Fruit fly (Drosophila melanogaster): ENCODE measurements around the gene CG42680.

Gene CG42680

dm6 chr2L:14623854-14624253 is 35.8 kb upstream of the CG42680 start (continued):
- TF ChIP-seq CG4707 (GFP tag; optimal IDR thresholded peaks at IDR 0.05) (no peak), eyg (GFP tag; optimal IDR thresholded peaks at IDR 0.05) (no peak), Ets65A (GFP tag) (peak; percentile 32), CG8281 (tag; optimal IDR thresholded peaks at IDR 0.05) (no peak), CG16863 (GFP tag; optimal IDR thresholded peaks at IDR 0.05) (no peak), tio (GFP tag; optimal IDR thresholded peaks at IDR 0.05) (no peak)

dm6 chr2L:14622182-14622581 is 34.1 kb upstream of the CG42680 start:
- TF ChIP-seq CG15073 (GFP tag; optimal IDR thresholded peaks at IDR 0.05): no peak
- no peak for TF ChIP-seq D (optimal IDR thresholded peaks at IDR 0.05)
- TF ChIP-seq D (GFP tag; optimal IDR thresholded peaks at IDR 0.05): peak; percentile 49
- TF ChIP-seq Atf3 (GFP tag; optimal IDR thresholded peaks at IDR 0.05): peak; percentile 50
- TF ChIP-seq CG4820 (GFP tag; optimal IDR thresholded peaks at IDR 0.05): peak; percentile 63
- no peak for TF ChIP-seq Lim3 (GFP tag; IDR thresholded peaks at IDR 0.05)
- TF ChIP-seq lmd (GFP tag; IDR thresholded peaks at IDR 0.05): peak; percentile 47
- TF ChIP-seq CG11398 (GFP tag; optimal IDR thresholded peaks at IDR 0.05): peak; percentile 22
- TF ChIP-seq CG16779 (GFP tag; IDR thresholded peaks at IDR 0.05): no peak
- TF ChIP-seq CG17361 (GFP tag; IDR thresholded peaks at IDR 0.05): peak; percentile 39; the same call in 1 of the 3 replicates
- TF ChIP-seq Poxn (GFP tag; IDR thresholded peaks at IDR 0.05): no peak
- no peak for TF ChIP-seq CG7963 (GFP tag; IDR thresholded peaks at IDR 0.05; ENCODE audit: partially characterized antibody)
- no peak for TF ChIP-seq Awh (GFP tag; IDR thresholded peaks at IDR 0.05)
- 0 out of 2 replicates have a peak, but pooled peaks have one; percentile 51 for TF ChIP-seq CG1024 (GFP tag; IDR thresholded peaks at IDR 0.05)
- TF ChIP-seq Atf-2 (GFP tag; optimal IDR thresholded peaks at IDR 0.05): peak; percentile 29
- no peak for TF ChIP-seq Dp (GFP tag; optimal IDR thresholded peaks at IDR 0.05)
- TF ChIP-seq Blimp-1 (GFP tag; optimal IDR thresholded peaks at IDR 0.05): peak; percentile 50
- TF ChIP-seq CG12219 (GFP tag; optimal IDR thresholded peaks at IDR 0.05): peak; percentile 42
- TF ChIP-seq CG12391 (tag; optimal IDR thresholded peaks at IDR 0.05): peak; percentile 55
- peak; percentile 17; the same call in 1 of the 3 replicates for TF ChIP-seq Aef1 (GFP tag; IDR thresholded peaks at IDR 0.05)
- TF ChIP-seq ftz-f1 (GFP tag; optimal IDR thresholded peaks at IDR 0.05): no peak
- TF ChIP-seq CG3065 (GFP tag; optimal IDR thresholded peaks at IDR 0.05): no peak
- 0 out of 2 replicates have a peak, but pooled peaks have one; percentile 24 for TF ChIP-seq crol (GFP tag; IDR thresholded peaks at IDR 0.05)
- no peak for TF ChIP-seq CG13123 (GFP tag; optimal IDR thresholded peaks at IDR 0.05)
- peak; percentile 27 for TF ChIP-seq lab (GFP tag; optimal IDR thresholded peaks at IDR 0.05)
- TF ChIP-seq CG32767 (GFP tag; IDR thresholded peaks at IDR 0.05): 0 out of 2 replicates have a peak, but pooled peaks have one; percentile 13
- TF ChIP-seq CG33213 (GFP tag; optimal IDR thresholded peaks at IDR 0.05): peak; percentile 34
- peak; percentile 36 for TF ChIP-seq Ssrp (tag; optimal IDR thresholded peaks at IDR 0.05)
- no peak for TF ChIP-seq btn (GFP tag; optimal IDR thresholded peaks at IDR 0.05)
- 0 out of 2 replicates have a peak, but pooled peaks have one; percentile 29 for TF ChIP-seq ranshi (GFP tag; IDR thresholded peaks at IDR 0.05)
- TF ChIP-seq gsb (GFP tag; IDR thresholded peaks at IDR 0.05): no peak
- no peak for TF ChIP-seq Ada2b (GFP tag; IDR thresholded peaks at IDR 0.05)
- peak; percentile 33 for TF ChIP-seq ind (GFP tag; optimal IDR thresholded peaks at IDR 0.05)
- TF ChIP-seq CG2199 (GFP tag; IDR thresholded peaks at IDR 0.05): no peak
- TF ChIP-seq CG13296 (GFP tag; optimal IDR thresholded peaks at IDR 0.05): no peak
- peak; percentile 38 for TF ChIP-seq CG17829 (tag; optimal IDR thresholded peaks at IDR 0.05)
- peak; percentile 68 for TF ChIP-seq CG14710 (tag; optimal IDR thresholded peaks at IDR 0.05)
- TF ChIP-seq CG30431 (GFP tag; optimal IDR thresholded peaks at IDR 0.05): peak; percentile 9
- TF ChIP-seq NC2β (GFP tag; optimal IDR thresholded peaks at IDR 0.05): peak; percentile 59
- TF ChIP-seq nerfin-1 (tag; optimal IDR thresholded peaks at IDR 0.05): peak; percentile 10
- TF ChIP-seq sens (GFP tag): peak; percentile 94
- no peak for TF ChIP-seq slp2 (GFP tag; optimal IDR thresholded peaks at IDR 0.05)
- TF ChIP-seq D19A (tag; optimal IDR thresholded peaks at IDR 0.05): peak; percentile 18
- no peak for TF ChIP-seq Lpt (GFP tag; optimal IDR thresholded peaks at IDR 0.05)
- peak; percentile 73 to 88 for TF ChIP-seq bsh (GFP tag; optimal IDR thresholded peaks at IDR 0.05)
